Fruit fly (Drosophila melanogaster): ENCODE data around the gene cv-d.

- TF ChIP-seq CG9948 (tag; optimal IDR thresholded peaks at IDR 0.05) (no peak), CG17806 (tag; optimal IDR thresholded peaks at IDR 0.05) (no peak)
Observed at dm6 chr3R:15851912-15852311, 1.5 kb downstream of the cv-d start.

Data from whole organism, pupa.